Fruit fly (Drosophila melanogaster): Measurements from ENCODE around the gene CG32079.

DNA sequence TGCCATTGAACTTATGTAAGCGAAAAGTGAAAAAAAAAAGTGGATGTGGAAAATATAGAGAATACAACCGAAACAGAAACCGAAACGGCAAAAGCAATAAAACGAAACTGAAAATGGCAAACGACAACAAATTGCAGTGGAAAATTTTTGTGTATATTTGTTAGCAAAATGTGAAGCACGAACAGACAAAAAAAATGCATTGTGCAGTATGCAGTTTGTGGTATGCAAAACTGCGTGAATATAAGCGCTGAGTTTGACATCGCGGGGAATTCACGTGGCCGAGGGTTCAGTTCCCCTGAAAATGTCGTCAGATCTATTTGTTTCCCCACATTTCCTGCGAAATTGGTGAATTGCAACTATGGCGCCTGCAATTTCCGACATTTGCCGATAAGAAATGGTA lies 18.3 kb downstream of the CG32079 start:
- TF ChIP-seq CG32121 (GFP tag; IDR thresholded peaks at IDR 0.05) = no peak
- TF ChIP-seq Pif1A (GFP tag; optimal IDR thresholded peaks at IDR 0.05) = no peak
- TF ChIP-seq EcR (GFP tag; optimal IDR thresholded peaks at IDR 0.05) = no peak
- no peak for TF ChIP-seq CG17806 (tag; optimal IDR thresholded peaks at IDR 0.05)
- no peak for TF ChIP-seq gl (tag; optimal IDR thresholded peaks at IDR 0.05)
- TF ChIP-seq CG34367 (tag; optimal IDR thresholded peaks at IDR 0.05) = no peak
- no peak for TF ChIP-seq D1 (tag; optimal IDR thresholded peaks at IDR 0.05)
- no peak for TF ChIP-seq Pif1B (GFP tag; optimal IDR thresholded peaks at IDR 0.05)
